Worm (Caenorhabditis elegans): ENCODE results near the gene T01G1.4.
"Not testable (repeated sequence)": the region's sequence is repeated elsewhere in the genome, so short reads cannot be mapped to it uniquely, and the experiment has no call there.

Gene T01G1.4

DNA sequence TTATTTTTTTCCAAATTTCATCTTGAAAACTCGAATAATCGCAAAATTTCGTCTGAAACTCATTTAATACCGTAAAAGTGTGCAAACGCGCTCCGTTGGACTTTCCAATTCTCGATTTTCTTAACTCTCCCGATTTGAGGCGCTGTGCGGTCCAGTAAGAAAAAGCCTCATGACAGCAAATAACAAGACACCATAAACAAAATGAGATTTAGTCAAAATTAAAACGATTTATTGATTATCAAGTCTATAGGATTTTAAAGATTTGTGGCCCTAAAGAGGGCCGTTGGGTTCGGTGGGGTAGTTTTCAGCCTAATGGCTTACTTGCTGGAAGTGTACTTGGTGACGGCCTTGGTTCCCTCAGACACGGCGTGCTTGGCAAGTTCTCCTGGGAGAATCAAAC, 38.8 kb upstream of the T01G1.4 start:
- not testable (repeated sequence) for TF ChIP-seq efl-1 (optimal IDR thresholded peaks at IDR 0.05)
- peak in 1 of 2 experiments; percentile 24 for TF ChIP-seq efl-1 (GFP tag; optimal IDR thresholded peaks at IDR 0.05 in 1 of 2)

ce11 chrIV:11398267-11398825, 37.0 kb upstream of the T01G1.4 start, which contains the start of gene dsl-6:
Gene dsl-6 (minus strand): TSS chrIV:11398317.
- not testable (repeated sequence) for TF ChIP-seq nhr-28, hlh-4, elt-3 (tag; optimal IDR thresholded peaks at IDR 0.05)

ce11 chrIV:11394243-11394642, 32.9 kb upstream of the T01G1.4 start, which contains the start of gene tag-89:
Gene tag-89 (plus strand): TSS chrIV:11394543.
- no peak for TF ChIP-seq unc-130 (tag; optimal IDR thresholded peaks at IDR 0.05)
- no peak for TF ChIP-seq C04F5.9 (tag; optimal IDR thresholded peaks at IDR 0.05)
- TF ChIP-seq nhr-90 (tag; optimal IDR thresholded peaks at IDR 0.05; ENCODE audit: poor library complexity), result no peak

ce11 chrIV:11388684-11389083, 27.4 kb upstream of the T01G1.4 start:
- no peak for TF ChIP-seq nhr-90 (tag; optimal IDR thresholded peaks at IDR 0.05; ENCODE audit: poor library complexity)
- no peak for TF ChIP-seq pqm-1 (tag; optimal IDR thresholded peaks at IDR 0.05)
- no peak for TF ChIP-seq ztf-4 (tag; optimal IDR thresholded peaks at IDR 0.05)
- TF ChIP-seq lir-3 (tag; optimal IDR thresholded peaks at IDR 0.05; ENCODE audit: poor library complexity), result no peak
- TF ChIP-seq lin-39 (tag; optimal IDR thresholded peaks at IDR 0.05), result no peak
- no peak for TF ChIP-seq egl-27 (tag; optimal IDR thresholded peaks at IDR 0.05)
- peak in 1 of 2 experiments; percentile 29 for TF ChIP-seq lsy-2 (tag; optimal IDR thresholded peaks at IDR 0.05)
- TF ChIP-seq unc-30 (tag; optimal IDR thresholded peaks at IDR 0.05), result no peak
- peak; percentile 63 for TF ChIP-seq fkh-8 (tag; optimal IDR thresholded peaks at IDR 0.05)
- TF ChIP-seq hlh-17 (GFP tag; optimal IDR thresholded peaks at IDR 0.05; ENCODE audit: borderline replicate concordance), result no peak
- no peak for TF ChIP-seq ama-1 (optimal IDR thresholded peaks at IDR 0.05)
- no peak for TF ChIP-seq efl-1 (optimal IDR thresholded peaks at IDR 0.05)
- no peak for TF ChIP-seq efl-1 (GFP tag; optimal IDR thresholded peaks at IDR 0.05 in 1 of 2)
- TF ChIP-seq hpl-2 (GFP tag; optimal IDR thresholded peaks at IDR 0.05), result no peak
- TF ChIP-seq rnt-1 (tag; optimal IDR thresholded peaks at IDR 0.05), result no peak
- no peak for TF ChIP-seq elt-3 (tag; optimal IDR thresholded peaks at IDR 0.05)
- TF ChIP-seq nhr-12 (tag; optimal IDR thresholded peaks at IDR 0.05), result no peak
- TF ChIP-seq nhr-84 (tag; optimal IDR thresholded peaks at IDR 0.05), result no peak
- TF ChIP-seq ces-1 (GFP tag; optimal IDR thresholded peaks at IDR 0.05), result no peak
- TF ChIP-seq ceh-63 (GFP tag; optimal IDR thresholded peaks at IDR 0.05), result no peak
- TF ChIP-seq egl-13 (tag; optimal IDR thresholded peaks at IDR 0.05), result peak; percentile 74
- no peak for TF ChIP-seq tlp-1 (tag; optimal IDR thresholded peaks at IDR 0.05)
- TF ChIP-seq irx-1 (tag; optimal IDR thresholded peaks at IDR 0.05), result no peak
- TF ChIP-seq ceh-88 (GFP tag; IDR thresholded peaks at IDR 0.05), result no peak
- no peak for TF ChIP-seq mep-1 (tag; optimal IDR thresholded peaks at IDR 0.05)
- peak; percentile 30 for TF ChIP-seq dsc-1 (tag; optimal IDR thresholded peaks at IDR 0.05)
- peak; percentile 49 for TF ChIP-seq lin-14 (GFP tag; optimal IDR thresholded peaks at IDR 0.05)
- TF ChIP-seq C16A3.4 (tag; optimal IDR thresholded peaks at IDR 0.05), result no peak
- no peak for TF ChIP-seq nhr-76 (tag; optimal IDR thresholded peaks at IDR 0.05)
- TF ChIP-seq sup-37 (GFP tag; optimal IDR thresholded peaks at IDR 0.05), result no peak
- no peak for TF ChIP-seq skn-1 (tag; optimal IDR thresholded peaks at IDR 0.05)
- no peak for TF ChIP-seq pag-3 (tag; optimal IDR thresholded peaks at IDR 0.05; ENCODE audit: borderline replicate concordance, insufficient read depth)
- no peak for TF ChIP-seq grh-1 (GFP tag; IDR thresholded peaks at IDR 0.05)
- no peak for TF ChIP-seq aly-2 (tag; optimal IDR thresholded peaks at IDR 0.05)
- peak; percentile 81 for TF ChIP-seq nhr-47 (tag; optimal IDR thresholded peaks at IDR 0.05)
- TF ChIP-seq ceh-82 (tag; optimal IDR thresholded peaks at IDR 0.05), result no peak
- TF ChIP-seq ztf-11 (tag; optimal IDR thresholded peaks at IDR 0.05), result no peak
- TF ChIP-seq swsn-7 (tag; optimal IDR thresholded peaks at IDR 0.05), result peak; percentile 29
- peak; percentile 70 for TF ChIP-seq nhr-71 (tag; optimal IDR thresholded peaks at IDR 0.05)
- no peak for TF ChIP-seq sox-4 (tag; optimal IDR thresholded peaks at IDR 0.05)
- TF ChIP-seq ceh-90 (tag; optimal IDR thresholded peaks at IDR 0.05), result no peak
- no peak for TF ChIP-seq nhr-77 (tag; optimal IDR thresholded peaks at IDR 0.05)
